Worm (Caenorhabditis elegans) whole organism, L3 larva: ENCODE measurements around the gene F42H10.3.

Source experiments
- ZK546.5 ChIP-seq: sonication (generic microtip); optimal IDR thresholded peaks from 2 replicates; lab custom pipeline; 2017; ENCODE audit warnings: missing biosample characterization, missing genetic modification characterization
- ama-1 ChIP-seq: fragments of 150-350 bp; optimal IDR thresholded peaks from 2 replicates; lab custom pipeline; 2018
- ceh-16 ChIP-seq: sonication (generic microtip); optimal IDR thresholded peaks from 2 replicates; lab custom pipeline; 2017; ENCODE audit warnings: missing biosample characterization, missing genetic modification characterization
- ceh-28 ChIP-seq: fragments of 150-350 bp; optimal IDR thresholded peaks from 2 replicates; lab custom pipeline; 2014; ENCODE audit warnings: missing biosample characterization, missing genetic modification reagents, missing genetic modification characterization
- ceh-82 ChIP-seq: fragments of 150-350 bp; optimal IDR thresholded peaks from 2 replicates; lab custom pipeline; 2014; ENCODE audit warnings: missing biosample characterization, missing genetic modification characterization
- ceh-9 ChIP-seq: sonication (generic microtip); optimal IDR thresholded peaks from 2 replicates; lab custom pipeline; 2018; ENCODE audit warnings: missing biosample characterization, missing genetic modification characterization
- daf-12 ChIP-seq: fragments of 150-350 bp; optimal IDR thresholded peaks from 2 replicates; lab custom pipeline; 2014; ENCODE audit warnings: missing biosample characterization, missing genetic modification reagents, missing genetic modification characterization
- egl-27 ChIP-seq: sonication (generic microtip); optimal IDR thresholded peaks from 4 replicates; lab custom pipeline; 2017; ENCODE audit warnings: missing biosample characterization, missing genetic modification reagents, missing genetic modification characterization
- elt-1 ChIP-seq: fragments of 150-350 bp; optimal IDR thresholded peaks from 2 replicates; lab custom pipeline; 2014; ENCODE audit warnings: missing biosample characterization, missing genetic modification characterization
- elt-2 ChIP-seq: sonication (generic microtip); optimal IDR thresholded peaks from 2 replicates; lab custom pipeline; 2016; ENCODE audit warnings: missing genetic modification reagents, mild to moderate bottlenecking, missing genetic modification characterization, missing compliant biosample characterization
- eor-1 ChIP-seq, 2 experiments: fragments of 150-350 bp; optimal IDR thresholded peaks; 2 replicates each; lab custom pipeline; 2014 to 2018; ENCODE audit warnings: missing biosample characterization in 2 of 2, missing genetic modification characterization in 2 of 2
- fkh-2 ChIP-seq: fragments of 150-350 bp; optimal IDR thresholded peaks from 2 replicates; lab custom pipeline; 2014; ENCODE audit warnings: missing biosample characterization, missing genetic modification reagents, missing genetic modification characterization
- fos-1 ChIP-seq: fragments of 150-350 bp; optimal IDR thresholded peaks from 2 replicates; lab custom pipeline; 2014; ENCODE audit warnings: missing biosample characterization, missing genetic modification characterization
- lin-15B ChIP-seq: fragments of 150-350 bp; optimal IDR thresholded peaks from 2 replicates; lab custom pipeline; 2014; ENCODE audit warnings: missing biosample characterization, missing genetic modification characterization
- lin-39 ChIP-seq: fragments of 150-350 bp; optimal IDR thresholded peaks from 2 replicates; lab custom pipeline; 2018; ENCODE audit warnings: missing biosample characterization, missing genetic modification reagents, missing genetic modification characterization
- mdl-1 ChIP-seq: fragments of 150-350 bp; optimal IDR thresholded peaks from 2 replicates; lab custom pipeline; 2014; ENCODE audit warnings: missing biosample characterization, missing genetic modification characterization
- mml-1 ChIP-seq: fragments of 150-350 bp; sonication (generic microtip); optimal IDR thresholded peaks from 3 replicates; lab custom pipeline; 2014; ENCODE audit warnings: missing biosample characterization, missing genetic modification characterization
- nfya-1 ChIP-seq: sonication (generic microtip); optimal IDR thresholded peaks from 2 replicates; lab custom pipeline; 2017; ENCODE audit warnings: missing genetic modification characterization, mild to moderate bottlenecking, missing compliant biosample characterization, antibody characterized with exemption, moderate library complexity; ENCODE audit not compliant: insufficient read depth
- nhr-11 ChIP-seq: fragments of 150-350 bp; optimal IDR thresholded peaks from 2 replicates; lab custom pipeline; 2014; ENCODE audit warnings: missing biosample characterization, missing genetic modification characterization
- nhr-12 ChIP-seq: fragments of 150-350 bp; optimal IDR thresholded peaks from 2 replicates; lab custom pipeline; 2014; ENCODE audit warnings: missing biosample characterization, missing genetic modification characterization
- nhr-23 ChIP-seq: fragments of 150-350 bp; optimal IDR thresholded peaks from 2 replicates; lab custom pipeline; 2014; ENCODE audit warnings: missing biosample characterization, missing genetic modification reagents, missing genetic modification characterization
- nhr-237 ChIP-seq: fragments of 150-350 bp; optimal IDR thresholded peaks from 2 replicates; lab custom pipeline; 2014; ENCODE audit warnings: missing biosample characterization, missing genetic modification characterization
- nhr-25 ChIP-seq: sonication (generic microtip); optimal IDR thresholded peaks from 2 replicates; lab custom pipeline; 2017; ENCODE audit warnings: missing biosample characterization, missing genetic modification characterization
- nhr-28 ChIP-seq: fragments of 150-350 bp; optimal IDR thresholded peaks from 2 replicates; lab custom pipeline; 2014; ENCODE audit warnings: missing biosample characterization, missing genetic modification characterization
- nhr-43 ChIP-seq: sonication (generic microtip); optimal IDR thresholded peaks from 2 replicates; lab custom pipeline; 2016; ENCODE audit warnings: mild to moderate bottlenecking, missing genetic modification characterization, missing compliant biosample characterization; ENCODE audit not compliant: poor library complexity, severe bottlenecking
- pha-4 ChIP-seq: fragments of 150-350 bp; optimal IDR thresholded peaks from 2 replicates; lab custom pipeline; 2014; ENCODE audit warnings: missing biosample characterization, missing genetic modification reagents, missing genetic modification characterization
- pqm-1 ChIP-seq: fragments of 150-350 bp; optimal IDR thresholded peaks from 2 replicates; lab custom pipeline; 2017; ENCODE audit warnings: missing biosample characterization, missing genetic modification characterization, inconsistent platforms
- sea-2 ChIP-seq: fragments of 150-350 bp; sonication (generic microtip); optimal IDR thresholded peaks from 4 replicates; lab custom pipeline; 2014; ENCODE audit warnings: missing biosample characterization, missing genetic modification reagents, missing genetic modification characterization
- skn-1 ChIP-seq: fragments of 150-350 bp; optimal IDR thresholded peaks from 2 replicates; lab custom pipeline; 2014; ENCODE audit warnings: missing biosample characterization, missing genetic modification characterization
- tbx-2 ChIP-seq: sonication (generic microtip); optimal IDR thresholded peaks from 2 replicates; lab custom pipeline; 2016; ENCODE audit warnings: mild to moderate bottlenecking, missing genetic modification characterization, missing compliant biosample characterization
- unc-39 ChIP-seq: sonication (generic microtip); optimal IDR thresholded peaks from 4 replicates; lab custom pipeline; 2017; ENCODE audit warnings: missing biosample characterization, missing genetic modification characterization
- unc-62 ChIP-seq: fragments of 150-350 bp; sonication (generic microtip); optimal IDR thresholded peaks from 4 replicates; lab custom pipeline; 2014; ENCODE audit warnings: missing biosample characterization, missing genetic modification reagents, missing genetic modification characterization
- ztf-11 ChIP-seq: fragments of 150-350 bp; optimal IDR thresholded peaks from 2 replicates; lab custom pipeline; 2014; ENCODE audit warnings: missing biosample characterization, missing genetic modification characterization

The F42H10.3 gene

DNA sequence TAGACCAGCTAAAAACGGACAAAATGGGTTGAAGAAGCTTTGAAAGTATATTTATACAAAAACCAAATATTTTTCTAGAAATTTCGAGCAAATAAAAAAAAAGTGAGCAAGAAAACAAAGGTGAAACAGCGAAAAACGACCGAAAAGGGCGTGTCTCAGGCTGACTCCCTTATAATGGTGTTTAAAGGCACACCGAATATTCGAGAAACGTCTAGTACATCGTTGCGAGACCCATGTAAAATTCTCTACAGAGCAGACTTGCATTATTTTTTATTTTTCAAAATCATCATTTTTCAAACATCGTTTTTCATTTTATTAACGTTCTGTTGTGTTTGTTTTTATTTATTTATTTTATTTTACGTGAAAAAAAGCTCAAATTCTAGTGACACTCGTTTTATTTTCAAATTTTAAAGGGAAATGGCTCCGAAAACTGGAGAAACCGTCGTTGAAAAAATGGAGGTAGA is 37.0 kb upstream of the F42H10.3 start, which contains the start of gene rpn-3 (continued):
- TF ChIP-seq elt-2 (tag; lab: Kevin White, UChicago): peak; percentile 70
- TF ChIP-seq tbx-2 (tag; lab: Kevin White, UChicago): peak; percentile 82
- peak; percentile 56 for TF ChIP-seq egl-27 (tag; lab: Kevin White, UChicago)
- TF ChIP-seq pqm-1 (tag; lab: Kevin White, UChicago): peak; percentile 91
- TF ChIP-seq elt-1 (tag; lab: Kevin White, UChicago): peak; percentile 60
- TF ChIP-seq ceh-28 (tag; lab: Kevin White, UChicago): peak; percentile 85
- peak; percentile 98 for TF ChIP-seq nhr-23 (tag; lab: Kevin White, UChicago)
- peak; percentile 95 for TF ChIP-seq nhr-25
- TF ChIP-seq ceh-9 (tag; lab: Kevin White, UChicago): no peak
- peak; percentile 51 for TF ChIP-seq fos-1 (tag; lab: Kevin White, UChicago)
- TF ChIP-seq ztf-11 (tag; lab: Kevin White, UChicago): no peak
- peak; percentile 98 for TF ChIP-seq sea-2 (GFP tag; lab: Kevin White, UChicago)
- TF ChIP-seq mdl-1 (tag; lab: Kevin White, UChicago): no peak
- TF ChIP-seq unc-39: no peak
- TF ChIP-seq ceh-16 (tag; lab: Kevin White, UChicago): peak; percentile 45

- TF ChIP-seq ZK546.5: no peak
- peak; percentile 51 for TF ChIP-seq pha-4 (tag; lab: Kevin White, UChicago)
- peak; percentile 24 for TF ChIP-seq elt-2 (tag; lab: Kevin White, UChicago)
- TF ChIP-seq nhr-28 (tag; lab: Kevin White, UChicago): no peak
- TF ChIP-seq nfya-1 (tag; lab: Kevin White, UChicago): peak; percentile 12
- TF ChIP-seq ama-1 (lab: Kevin White, UChicago): peak; percentile 82
- no peak for TF ChIP-seq skn-1 (tag; lab: Kevin White, UChicago)
- no peak for TF ChIP-seq ceh-82 (tag; lab: Kevin White, UChicago)
Observed at ce11 chrIII:8449160-8449807, 34.7 kb upstream of the F42H10.3 start, which contains the start of gene mrpl-32. TSS of gene mrpl-32 (plus strand) at chrIII:8449757.

- TF ChIP-seq eor-1 (tag; optimal IDR thresholded peaks at IDR 0.05; lab: Kevin White, UChicago) (no peak), pha-4 (tag; lab: Kevin White, UChicago) (peak; percentile 67), lin-39 (peak; percentile 57), ceh-9 (tag; lab: Kevin White, UChicago) (no peak), nhr-12 (tag; lab: Kevin White, UChicago) (no peak), egl-27 (tag; lab: Kevin White, UChicago) (no peak), nhr-11 (tag; lab: Kevin White, UChicago) (no peak), fkh-2 (tag; lab: Kevin White, UChicago) (no peak), mml-1 (tag; lab: Kevin White, UChicago) (no peak), nhr-237 (no peak), unc-62 (GFP tag; lab: Kevin White, UChicago) (no peak)
Observed at ce11 chrIII:8450494-8450893, 33.5 kb upstream of the F42H10.3 start.

DNA sequence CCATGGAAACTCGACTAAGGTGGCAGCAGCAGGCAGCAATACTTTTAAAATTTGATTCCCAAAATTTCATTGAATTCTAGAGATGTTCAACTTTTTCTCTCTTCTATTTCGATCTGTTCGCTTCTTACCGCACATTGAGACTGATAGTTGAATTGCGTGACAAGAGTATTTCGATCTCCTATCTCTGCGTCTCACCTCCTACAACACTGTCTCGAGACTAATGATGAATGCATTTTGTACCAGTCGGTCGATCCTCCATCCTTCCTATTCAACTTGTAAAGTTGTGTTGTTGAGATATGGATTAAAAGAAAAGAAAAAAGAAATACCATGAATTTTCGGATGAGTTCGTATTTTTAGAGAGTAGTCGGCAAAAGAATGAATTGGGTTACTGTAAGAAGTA is 32.8 kb upstream of the F42H10.3 start:
- TF ChIP-seq lin-39: peak; percentile 52
- TF ChIP-seq mml-1 (tag; lab: Kevin White, UChicago): no peak

DNA sequence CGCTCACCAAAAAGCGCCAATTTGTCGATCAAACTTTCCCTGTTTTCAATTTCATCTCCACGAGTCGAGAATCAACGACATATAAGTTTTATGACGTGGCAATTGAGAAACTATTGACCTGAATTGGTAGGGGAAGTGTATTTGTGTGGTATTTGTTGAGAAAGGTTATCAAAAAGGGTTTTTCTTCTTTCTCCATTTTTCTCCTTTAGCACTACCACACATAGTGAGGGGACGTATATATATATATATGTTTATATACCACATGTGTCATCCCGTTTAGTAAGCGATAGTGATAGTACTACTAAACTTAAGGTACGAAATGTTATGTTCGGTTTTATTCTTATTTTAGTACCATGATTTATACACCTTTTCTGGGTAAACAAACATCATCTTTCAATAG is 26.3 kb upstream of the F42H10.3 start:
- TF ChIP-seq lin-39 (no peak), nhr-28 (tag; lab: Kevin White, UChicago) (no peak), daf-12 (tag; lab: Kevin White, UChicago) (no peak), lin-15B (tag; lab: Kevin White, UChicago) (no peak), elt-2 (tag; lab: Kevin White, UChicago) (no peak), fkh-2 (tag; lab: Kevin White, UChicago) (no peak), ztf-11 (tag; lab: Kevin White, UChicago) (no peak), ceh-16 (tag; lab: Kevin White, UChicago) (no peak), nhr-43 (tag; lab: Kevin White, UChicago) (no peak), ceh-82 (tag; lab: Kevin White, UChicago) (no peak), eor-1 (tag; optimal IDR thresholded peaks at IDR 0.05; lab: Kevin White, UChicago) (no peak), elt-1 (tag; lab: Kevin White, UChicago) (no peak), egl-27 (tag; lab: Kevin White, UChicago) (no peak), unc-39 (no peak)
- TF ChIP-seq, all 47 proteins: peak for 0
